Fruit fly (Drosophila melanogaster) whole organism, prepupa: ENCODE measurements around the gene CG17242.

Experiments used
- Blimp-1 ChIP-seq: fragments of 200-800 bp; sonication (Bioruptor generic); optimal IDR thresholded peaks from 3 replicates; lab custom pipeline; 2017; ENCODE audit warnings: missing biosample characterization, missing genetic modification characterization, mild to moderate bottlenecking, moderate library complexity, missing genetic modification reagents
- CG3919 ChIP-seq: fragments of 200-800 bp; sonication (Bioruptor generic); optimal IDR thresholded peaks from 3 replicates; lab custom pipeline; 2016; ENCODE audit warnings: missing biosample characterization, missing genetic modification characterization
- CG6854 ChIP-seq: fragments of 200-800 bp; sonication (Bioruptor generic); optimal IDR thresholded peaks from 2 replicates; lab custom pipeline; 2017; ENCODE audit warnings: missing biosample characterization, mild to moderate bottlenecking, missing genetic modification characterization
- Hr38 ChIP-seq: sonication (Bioruptor generic); optimal IDR thresholded peaks from 2 replicates; lab custom pipeline; 2016; ENCODE audit warnings: missing biosample characterization, missing genetic modification characterization
- Sox14 ChIP-seq: fragments of 200-800 bp; sonication (Bioruptor generic); optimal IDR thresholded peaks from 3 replicates; lab custom pipeline; 2016; ENCODE audit warnings: missing biosample characterization, missing genetic modification characterization
- fkh ChIP-seq: fragments of 200-800 bp; sonication (Bioruptor generic); optimal IDR thresholded peaks from 3 replicates; lab custom pipeline; 2017; ENCODE audit warnings: missing biosample characterization, mild to moderate bottlenecking, missing genetic modification characterization, moderate library complexity
- topi ChIP-seq: fragments of 200-800 bp; sonication (Bioruptor generic); optimal IDR thresholded peaks from 3 replicates; lab custom pipeline; 2016; ENCODE audit warnings: missing biosample characterization, missing genetic modification characterization

dm6 chr2L:2252241-2252640, 16.7 kb downstream of the CG17242 start, which contains the start of gene CG17239:
- no peak for TF ChIP-seq CG6854
- no peak for TF ChIP-seq Blimp-1
- no peak for TF ChIP-seq Sox14 (GFP tag; lab: Kevin White, UChicago)
- TF ChIP-seq CG3919 (GFP tag; lab: Kevin White, UChicago), result no peak
- TF ChIP-seq Hr38, result no peak
- no peak for TF ChIP-seq topi (GFP tag; lab: Kevin White, UChicago)
- TF ChIP-seq fkh (GFP tag; lab: Kevin White, UChicago), result no peak
